Fruit fly (Drosophila melanogaster): ENCODE results near the gene TotE.

Gene TotE

dm6 chr2L:19941352-19941851, 28.1 kb upstream of the TotE start (continued):
- TF ChIP-seq gt (GFP tag; IDR thresholded peaks at IDR 0.05) (peak; percentile 54; the same call in 1 of the 2 replicates), az2 (GFP tag; optimal IDR thresholded peaks at IDR 0.05) (peak; percentile 85), jigr1 (GFP tag; IDR thresholded peaks at IDR 0.05) (peak; percentile 70; the same call in 1 of the 3 replicates), Doc3 (GFP tag; IDR thresholded peaks at IDR 0.05; ENCODE audit: partially characterized antibody) (no peak), CG8924 (tag; optimal IDR thresholded peaks at IDR 0.05) (peak; percentile 81), CG14050 (GFP tag; IDR thresholded peaks at IDR 0.05) (peak; percentile 84), CHES-1-like (GFP tag; optimal IDR thresholded peaks at IDR 0.05) (peak; percentile 90), CG6654 (GFP tag; optimal IDR thresholded peaks at IDR 0.05) (peak; percentile 38), CG11723 (GFP tag; optimal IDR thresholded peaks at IDR 0.05) (peak; percentile 66), Blimp-1 (GFP tag; optimal IDR thresholded peaks at IDR 0.05) (peak; percentile 82), Scr (GFP tag; IDR thresholded peaks at IDR 0.05; ENCODE audit: partially characterized antibody) (no peak), CG8765 (GFP tag; IDR thresholded peaks at IDR 0.05) (peak; percentile 76), CG10959 (GFP tag; IDR thresholded peaks at IDR 0.05) (peak; percentile 5; the same call in 1 of the 2 replicates), onecut (GFP tag; IDR thresholded peaks at IDR 0.05) (peak; percentile 78), CG12219 (GFP tag; optimal IDR thresholded peaks at IDR 0.05) (peak; percentile 83), Aef1 (GFP tag; IDR thresholded peaks at IDR 0.05) (peak; percentile 94), toy (GFP tag; IDR thresholded peaks at IDR 0.05) (peak; percentile 86), sd (tag; optimal IDR thresholded peaks at IDR 0.05) (peak; percentile 69), CG13287 (GFP tag; IDR thresholded peaks at IDR 0.05; ENCODE audit: partially characterized antibody) (no peak; the same call in 1 of the 2 replicates), Side (GFP tag; optimal IDR thresholded peaks at IDR 0.05) (peak; percentile 91), ftz-f1 (GFP tag; optimal IDR thresholded peaks at IDR 0.05) (peak; percentile 19), CG16779 (GFP tag; IDR thresholded peaks at IDR 0.05) (peak; percentile 93), Rfx (GFP tag; IDR thresholded peaks at IDR 0.05) (peak; percentile 87), HLH3B (GFP tag; IDR thresholded peaks at IDR 0.05) (peak; percentile 86), CG1529 (GFP tag; optimal IDR thresholded peaks at IDR 0.05) (peak; percentile 66), cato (GFP tag; optimal IDR thresholded peaks at IDR 0.05; ENCODE audit: borderline replicate concordance) (peak; percentile 76), CG32772 (GFP tag; IDR thresholded peaks at IDR 0.05) (peak; percentile 89), vnd (GFP tag; IDR thresholded peaks at IDR 0.05; ENCODE audit: partially characterized antibody) (no peak), sug (tag; optimal IDR thresholded peaks at IDR 0.05) (peak; percentile 43), CG11085 (GFP tag; IDR thresholded peaks at IDR 0.05) (peak; percentile 80), CG12155 (GFP tag; optimal IDR thresholded peaks at IDR 0.05) (peak; percentile 86), CG34376 (GFP tag; optimal IDR thresholded peaks at IDR 0.05) (peak; percentile 47), CG11247 (GFP tag; IDR thresholded peaks at IDR 0.05) (peak; percentile 87), dmrt11E (tag; optimal IDR thresholded peaks at IDR 0.05) (peak; percentile 74), dm (GFP tag; optimal IDR thresholded peaks at IDR 0.05) (peak; percentile 71), YL-1 (GFP tag; optimal IDR thresholded peaks at IDR 0.05) (no peak), crol (GFP tag; IDR thresholded peaks at IDR 0.05) (peak; percentile 34; the same call in 1 of the 2 replicates), Camta (GFP tag; optimal IDR thresholded peaks at IDR 0.05) (peak; percentile 85), Drgx (GFP tag; IDR thresholded peaks at IDR 0.05) (peak; percentile 89), CG30403 (GFP tag; optimal IDR thresholded peaks at IDR 0.05) (peak; percentile 90), peb (GFP tag; IDR thresholded peaks at IDR 0.05) (peak; percentile 75), slbo (GFP tag; IDR thresholded peaks at IDR 0.05) (peak; percentile 96), Nf-YC (tag; optimal IDR thresholded peaks at IDR 0.05) (peak; percentile 37), CG16863 (GFP tag; optimal IDR thresholded peaks at IDR 0.05) (peak; percentile 85), CG3838 (GFP tag; optimal IDR thresholded peaks at IDR 0.05) (peak; percentile 64), CG5180 (GFP tag; optimal IDR thresholded peaks at IDR 0.05) (peak; percentile 53), ATbp (GFP tag; optimal IDR thresholded peaks at IDR 0.05) (peak; percentile 78), BtbVII (GFP tag; optimal IDR thresholded peaks at IDR 0.05) (peak; percentile 84), Eip74EF (GFP tag; optimal IDR thresholded peaks at IDR 0.05) (peak in 1 of 2 experiments; percentile 31), nom (GFP tag; optimal IDR thresholded peaks at IDR 0.05) (peak; percentile 76)

Measured in whole organism, embryonic.